Worm (Caenorhabditis elegans): ENCODE measurements around the gene C37E2.2.

- TF ChIP-seq ama-1 (optimal IDR thresholded peaks at IDR 0.05), result no peak
- no peak for TF ChIP-seq tra-4 (tag; optimal IDR thresholded peaks at IDR 0.05)
- no peak for TF ChIP-seq hmbx-1 (tag; optimal IDR thresholded peaks at IDR 0.05)
- no peak for TF ChIP-seq scrt-1 (GFP tag; IDR thresholded peaks at IDR 0.05)
- no peak for TF ChIP-seq tbx-37 (GFP tag; conservative IDR thresholded peaks at IDR 0.05)
- no peak for TF ChIP-seq ceh-13 (GFP tag; optimal IDR thresholded peaks at IDR 0.05)
- TF ChIP-seq B0310.2 (tag; optimal IDR thresholded peaks at IDR 0.05), result no peak
- no peak for TF ChIP-seq sea-1 (GFP tag; conservative IDR thresholded peaks at IDR 0.05)
- TF ChIP-seq ets-7 (tag; optimal IDR thresholded peaks at IDR 0.05), result no peak
- TF ChIP-seq F13C5.2 (tag; optimal IDR thresholded peaks at IDR 0.05), result no peak
- TF ChIP-seq hnd-1 (tag; optimal IDR thresholded peaks at IDR 0.05), result no peak
- no peak for TF ChIP-seq flt-1 (GFP tag; IDR thresholded peaks at IDR 0.05)
- no peak for TF ChIP-seq ceh-36 (tag; optimal IDR thresholded peaks at IDR 0.05)
- no peak for TF ChIP-seq aly-1 (tag; optimal IDR thresholded peaks at IDR 0.05)
Measured at ce11 chrX:14156913-14157312, 18.9 kb upstream of the C37E2.2 start, which contains the start of gene ceh-90.
